Fruit fly (Drosophila melanogaster) whole organism, embryonic: ENCODE results near the gene Ssadh.

Experiments used
- Antp ChIP-seq: fragments of 200-800 bp; sonication (Bioruptor generic); optimal IDR thresholded peaks from 3 replicates; lab custom pipeline; 2016; ENCODE audit warnings: missing biosample characterization, missing genetic modification characterization
- CG11695 ChIP-seq: fragments of 200-800 bp; sonication (Bioruptor generic); IDR thresholded peaks from 3 replicates; pipeline ENCODE4 v1.3.6; 2022; ENCODE audit warnings: missing biosample characterization, missing genetic modification characterization
- CG1233 ChIP-seq: fragments of 200-800 bp; sonication (Bioruptor generic); optimal IDR thresholded peaks from 4 replicates; lab custom pipeline; 2018; ENCODE audit warnings: missing biosample characterization, mild to moderate bottlenecking, missing genetic modification characterization
- CG12391 ChIP-seq: fragments of 200-800 bp; sonication (Bioruptor generic); optimal IDR thresholded peaks from 3 replicates; lab custom pipeline; 2018; ENCODE audit warnings: missing biosample characterization, mild to moderate bottlenecking, missing genetic modification characterization, moderate library complexity
- CG12942 ChIP-seq: fragments of 200-800 bp; sonication (Bioruptor generic); optimal IDR thresholded peaks from 3 replicates; lab custom pipeline; 2016; ENCODE audit warnings: missing biosample characterization, missing genetic modification characterization
- CG13894 ChIP-seq: fragments of 200-800 bp; sonication (Bioruptor generic); optimal IDR thresholded peaks from 3 replicates; lab custom pipeline; 2018; ENCODE audit warnings: missing biosample characterization, mild to moderate bottlenecking, missing genetic modification characterization, moderate library complexity
- CG14710 ChIP-seq: fragments of 200-800 bp; sonication (Bioruptor generic); optimal IDR thresholded peaks from 3 replicates; lab custom pipeline; 2019; ENCODE audit warnings: missing biosample characterization, mild to moderate bottlenecking, missing genetic modification characterization, moderate library complexity
- CG14860 ChIP-seq: fragments of 200-800 bp; sonication (Bioruptor generic); IDR thresholded peaks from 3 replicates; pipeline ENCODE4 v1.3.6; 2022; ENCODE audit warnings: missing biosample characterization, missing genetic modification characterization; ENCODE audit not compliant: partially characterized antibody
- CG1529 ChIP-seq: fragments of 200-800 bp; sonication (Bioruptor generic); optimal IDR thresholded peaks from 3 replicates; lab custom pipeline; 2018; ENCODE audit warnings: missing biosample characterization, missing genetic modification characterization
- CG15514 ChIP-seq: fragments of 200-800 bp; sonication (Bioruptor generic); optimal IDR thresholded peaks from 3 replicates; lab custom pipeline; 2017; ENCODE audit warnings: missing biosample characterization, missing genetic modification characterization, mild to moderate bottlenecking, moderate library complexity, missing genetic modification reagents
- CG15696 ChIP-seq: fragments of 200-800 bp; sonication (Bioruptor generic); optimal IDR thresholded peaks from 2 replicates; lab custom pipeline; 2019; ENCODE audit warnings: missing biosample characterization, mild to moderate bottlenecking, missing genetic modification characterization, moderate library complexity
- CG1602 ChIP-seq: fragments of 200-800 bp; sonication (Bioruptor generic); optimal IDR thresholded peaks from 3 replicates; lab custom pipeline; 2016; ENCODE audit warnings: missing biosample characterization, missing genetic modification characterization
- CG17361 ChIP-seq: fragments of 200-800 bp; sonication (Bioruptor generic); IDR thresholded peaks from 3 replicates; pipeline ENCODE4 v1.3.6; 2022; ENCODE audit warnings: missing biosample characterization, missing genetic modification characterization
- CG17568 ChIP-seq: fragments of 200-800 bp; sonication (Bioruptor generic); optimal IDR thresholded peaks from 2 replicates; lab custom pipeline; 2018; ENCODE audit warnings: missing biosample characterization, mild to moderate bottlenecking, missing genetic modification characterization, moderate library complexity
- CG17912 ChIP-seq: fragments of 200-800 bp; sonication (Bioruptor generic); optimal IDR thresholded peaks from 2 replicates; lab custom pipeline; 2018; ENCODE audit warnings: missing biosample characterization, mild to moderate bottlenecking, missing genetic modification characterization
- CG1792 ChIP-seq: fragments of 200-800 bp; sonication (Bioruptor generic); optimal IDR thresholded peaks from 2 replicates; lab custom pipeline; 2016; ENCODE audit warnings: missing biosample characterization, missing genetic modification characterization
- CG3847 ChIP-seq: fragments of 200-800 bp; sonication (Bioruptor generic); IDR thresholded peaks from 2 replicates; pipeline ENCODE4 v1.3.6; 2022; ENCODE audit warnings: missing biosample characterization, missing genetic modification characterization
- CG6254 ChIP-seq: fragments of 200-800 bp; sonication (Bioruptor generic); optimal IDR thresholded peaks from 3 replicates; lab custom pipeline; 2017; ENCODE audit warnings: mild to moderate bottlenecking, missing biosample characterization, missing genetic modification reagents, missing genetic modification characterization
- CG6765 ChIP-seq: fragments of 200-800 bp; sonication (Bioruptor generic); optimal IDR thresholded peaks from 3 replicates; lab custom pipeline; 2017; ENCODE audit warnings: missing biosample characterization, mild to moderate bottlenecking, missing genetic modification characterization
- CG7745 ChIP-seq: fragments of 200-800 bp; sonication (Bioruptor generic); optimal IDR thresholded peaks from 2 replicates; lab custom pipeline; 2018; ENCODE audit warnings: missing biosample characterization, mild to moderate bottlenecking, missing genetic modification characterization, moderate library complexity
- CG8290 ChIP-seq, 3 experiments: fragments of 200-800 bp; sonication (Bioruptor generic); optimal IDR thresholded peaks; 2 replicates each; lab custom pipeline; 2016 to 2019; ENCODE audit warnings: missing biosample characterization in 3 of 3, missing genetic modification characterization in 3 of 3, mild to moderate bottlenecking in 2 of 3, moderate library complexity in 1 of 3
- CG8944 ChIP-seq: fragments of 200-800 bp; sonication (Bioruptor generic); optimal IDR thresholded peaks from 3 replicates; lab custom pipeline; 2016; ENCODE audit warnings: missing biosample characterization, missing genetic modification characterization
- CoRest ChIP-seq: fragments of 200-800 bp; sonication (Bioruptor generic); optimal IDR thresholded peaks from 3 replicates; lab custom pipeline; 2018; ENCODE audit warnings: missing biosample characterization, mild to moderate bottlenecking, missing genetic modification characterization, moderate library complexity
- CrebB ChIP-seq: fragments of 200-800 bp; sonication (Bioruptor generic); optimal IDR thresholded peaks from 3 replicates; lab custom pipeline; 2018; ENCODE audit warnings: missing biosample characterization, mild to moderate bottlenecking, missing genetic modification characterization
- Dfd ChIP-seq, 2 experiments: fragments of >200 bp; optimal IDR thresholded peaks; 2 replicates each; lab custom pipeline; 2017; ENCODE audit warnings: missing biosample characterization in 2 of 2, missing genetic modification characterization in 2 of 2
- HmgZ ChIP-seq: fragments of 200-800 bp; sonication (Bioruptor generic); optimal IDR thresholded peaks from 2 replicates; lab custom pipeline; 2018; ENCODE audit warnings: missing biosample characterization, mild to moderate bottlenecking, missing genetic modification characterization
- Lim3 ChIP-seq: fragments of 200-800 bp; sonication (Bioruptor generic); IDR thresholded peaks from 2 replicates; pipeline ENCODE4 v1.3.6; 2022; ENCODE audit warnings: missing biosample characterization, missing genetic modification characterization
- Optix ChIP-seq: fragments of 200-800 bp; sonication (Bioruptor generic); IDR thresholded peaks from 3 replicates; pipeline ENCODE4 v1.3.6; 2022; ENCODE audit warnings: missing biosample characterization, missing genetic modification characterization
- PHDP ChIP-seq: fragments of 200-800 bp; sonication (Bioruptor generic); optimal IDR thresholded peaks from 3 replicates; lab custom pipeline; 2018; ENCODE audit warnings: missing biosample characterization, mild to moderate bottlenecking, missing genetic modification characterization, moderate library complexity
- Poxn ChIP-seq: fragments of 200-800 bp; sonication (Bioruptor generic); IDR thresholded peaks from 2 replicates; pipeline ENCODE4 v1.3.6; 2022; ENCODE audit warnings: missing biosample characterization, missing genetic modification characterization
- Side ChIP-seq: fragments of 200-800 bp; sonication (Bioruptor generic); optimal IDR thresholded peaks from 2 replicates; lab custom pipeline; 2016; ENCODE audit warnings: missing biosample characterization, missing genetic modification characterization
- Six4 ChIP-seq: fragments of 200-800 bp; sonication (Bioruptor generic); optimal IDR thresholded peaks from 2 replicates; lab custom pipeline; 2016; ENCODE audit warnings: missing biosample characterization, missing genetic modification characterization
- Ssrp ChIP-seq: fragments of 200-800 bp; sonication (Bioruptor generic); optimal IDR thresholded peaks from 2 replicates; lab custom pipeline; 2018; ENCODE audit warnings: missing biosample characterization, mild to moderate bottlenecking, missing genetic modification characterization, moderate library complexity
- Taf1 ChIP-seq: fragments of 200-800 bp; sonication (Bioruptor generic); IDR thresholded peaks from 2 replicates; pipeline ENCODE4 v1.3.6; 2022; ENCODE audit warnings: missing biosample characterization, missing genetic modification characterization
- aop ChIP-seq: fragments of 200-800 bp; sonication (Bioruptor generic); IDR thresholded peaks from 2 replicates; pipeline ENCODE4 v1.3.6; 2022; ENCODE audit warnings: missing biosample characterization, missing genetic modification characterization
- en ChIP-seq: fragments of 200-800 bp; sonication (Bioruptor generic); optimal IDR thresholded peaks from 2 replicates; lab custom pipeline; 2016; ENCODE audit warnings: missing biosample characterization, missing genetic modification characterization
- eyg ChIP-seq: fragments of 200-800 bp; sonication (Bioruptor generic); optimal IDR thresholded peaks from 3 replicates; lab custom pipeline; 2016; ENCODE audit warnings: missing biosample characterization, missing genetic modification characterization
- grau ChIP-seq: fragments of 200-800 bp; optimal IDR thresholded peaks from 3 replicates; lab custom pipeline; 2019; ENCODE audit warnings: missing biosample characterization, mild to moderate bottlenecking, missing genetic modification characterization, moderate library complexity
- gt ChIP-seq: fragments of 200-800 bp; sonication (Bioruptor generic); IDR thresholded peaks from 2 replicates; pipeline ENCODE4 v1.3.6; 2022; ENCODE audit warnings: missing biosample characterization, missing genetic modification characterization
- hkb ChIP-seq, 2 experiments: fragments of 200-800 bp in 1 of 2; fragments of >200 bp in 1 of 2; sonication (Bioruptor generic) in 1 of 2; IDR thresholded peaks in 1 of 2; optimal IDR thresholded peaks in 1 of 2; 2 replicates each; pipeline versions ENCODE4 v1.3.6 to Lab custom; 2017 to 2022; ENCODE audit warnings: missing biosample characterization in 1 of 2, missing genetic modification characterization in 1 of 2
- hth ChIP-seq: fragments of >200 bp; optimal IDR thresholded peaks from 2 replicates; lab custom pipeline; 2017; ENCODE audit warnings: inconsistent platforms
- jing ChIP-seq: fragments of 200-800 bp; sonication (Bioruptor generic); optimal IDR thresholded peaks from 2 replicates; lab custom pipeline; 2018; ENCODE audit warnings: missing biosample characterization, mild to moderate bottlenecking, missing genetic modification characterization
- nmo ChIP-seq: fragments of 200-800 bp; sonication (Bioruptor generic); optimal IDR thresholded peaks from 2 replicates; lab custom pipeline; 2018; ENCODE audit warnings: missing biosample characterization, mild to moderate bottlenecking, missing genetic modification characterization, moderate library complexity
- repo ChIP-seq: fragments of 200-800 bp; sonication (Bioruptor generic); optimal IDR thresholded peaks from 2 replicates; lab custom pipeline; 2016; ENCODE audit warnings: missing biosample characterization, missing genetic modification characterization
- row ChIP-seq: fragments of 200-800 bp; sonication (Bioruptor generic); IDR thresholded peaks from 3 replicates; pipeline ENCODE4 v1.3.6; 2022; ENCODE audit warnings: missing biosample characterization, missing genetic modification characterization
- slou ChIP-seq: fragments of 200-800 bp; sonication (Bioruptor generic); optimal IDR thresholded peaks from 3 replicates; lab custom pipeline; 2016; ENCODE audit warnings: missing biosample characterization, missing genetic modification characterization
- sna ChIP-seq: fragments of 200-800 bp; sonication (Bioruptor generic); IDR thresholded peaks from 2 replicates; pipeline ENCODE4 v1.3.6; 2022; ENCODE audit warnings: missing biosample characterization, missing genetic modification characterization; ENCODE audit not compliant: partially characterized antibody
- so ChIP-seq: fragments of 200-800 bp; sonication (Bioruptor generic); IDR thresholded peaks from 3 replicates; pipeline ENCODE4 v1.3.6; 2022; ENCODE audit warnings: missing biosample characterization, missing genetic modification characterization
- trh ChIP-seq: fragments of 200-800 bp; sonication (Bioruptor generic); optimal IDR thresholded peaks from 2 replicates; lab custom pipeline; 2016; ENCODE audit warnings: missing biosample characterization, missing genetic modification characterization
- vvl ChIP-seq: fragments of 200-800 bp; sonication (Bioruptor generic); IDR thresholded peaks from 2 replicates; pipeline ENCODE4 v1.3.6; 2022; ENCODE audit warnings: missing biosample characterization, missing genetic modification characterization

The Ssadh gene

DNA sequence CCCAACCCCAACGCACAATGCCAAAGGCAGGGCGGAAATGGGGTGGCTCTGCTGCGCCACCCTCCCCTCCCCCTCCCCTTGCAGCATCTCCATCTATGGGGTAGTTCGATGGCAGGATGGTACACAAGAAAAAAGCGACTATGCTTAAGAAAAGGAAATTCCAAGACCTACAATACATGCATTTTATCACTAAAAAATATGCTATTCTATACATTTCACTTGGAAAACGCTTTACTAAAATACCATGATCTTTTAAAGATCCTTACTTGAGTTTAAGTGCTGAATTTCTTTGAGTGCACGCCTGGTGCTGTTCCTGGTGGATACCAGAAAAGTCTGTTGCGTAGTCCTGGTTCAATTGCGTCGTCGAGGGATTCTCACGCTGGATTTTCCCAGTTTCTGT is 4.4 kb upstream of the Ssadh start (continued):
- TF ChIP-seq CrebB (tag; lab: Kevin White, UChicago) (peak; percentile 39), Taf1 (peak; percentile 44; the same call in 1 of the 2 replicates), CG8290 (GFP tag; optimal IDR thresholded peaks at IDR 0.05; lab: Kevin White, UChicago) (no peak), CG8290 (tag; optimal IDR thresholded peaks at IDR 0.05; lab: Kevin White, UChicago) (peak in 1 of 2 experiments; percentile 14), CG17568 (GFP tag; lab: Kevin White, UChicago) (peak; percentile 41), HmgZ (tag; lab: Kevin White, UChicago) (peak; percentile 63), Optix (peak; percentile 55; the same call in 2 of the 3 replicates), CG1792 (GFP tag; lab: Kevin White, UChicago) (peak; percentile 61), CG1602 (peak; percentile 58), hkb (optimal IDR thresholded peaks at IDR 0.05; lab: Kevin White, UChicago) (no peak), hkb (GFP tag; IDR thresholded peaks at IDR 0.05; lab: Robert Waterston, UW) (peak; percentile 81), CG11695 (peak; percentile 56; the same call in 2 of the 3 replicates), CG3847 (GFP tag; lab: Robert Waterston, UW) (peak; percentile 62), CoRest (tag; lab: Kevin White, UChicago) (peak; percentile 68), CG6765 (GFP tag; lab: Kevin White, UChicago) (peak; percentile 48), CG8944 (GFP tag; lab: Kevin White, UChicago) (peak; percentile 74), CG6254 (GFP tag; lab: Kevin White, UChicago) (peak; percentile 27), sna (GFP tag; lab: Robert Waterston, UW) (no peak), Poxn (GFP tag; lab: Robert Waterston, UW) (peak; percentile 54; the same call in 1 of the 2 replicates), vvl (GFP tag; lab: Robert Waterston, UW) (peak; percentile 83), repo (GFP tag; lab: Kevin White, UChicago) (peak; percentile 53), en (GFP tag; lab: Kevin White, UChicago) (peak; percentile 28), CG1233 (GFP tag; lab: Kevin White, UChicago) (peak; percentile 47), eyg (peak; percentile 14), grau (tag; lab: Kevin White, UChicago) (peak; percentile 74), Antp (peak; percentile 83), CG12391 (peak; percentile 66), CG17361 (GFP tag; lab: Robert Waterston, UW) (peak; percentile 72), aop (no peak), Dfd (GFP tag; optimal IDR thresholded peaks at IDR 0.05; lab: Kevin White, UChicago) (no peak), jing (peak; percentile 53), CG1529 (peak; percentile 45), so (GFP tag; lab: Robert Waterston, UW) (peak; percentile 69; the same call in 1 of the 3 replicates), row (GFP tag; lab: Robert Waterston, UW) (peak; percentile 82), CG17912 (no peak), CG12942 (GFP tag; lab: Kevin White, UChicago) (no peak), CG7745 (tag; lab: Kevin White, UChicago) (no peak), Ssrp (tag; lab: Kevin White, UChicago) (peak; percentile 57), CG15696 (peak; percentile 6), PHDP (tag; lab: Kevin White, UChicago) (peak; percentile 72), slou (GFP tag; lab: Kevin White, UChicago) (peak; percentile 17), gt (GFP tag; lab: Robert Waterston, UW) (peak; percentile 40; the same call in 1 of the 2 replicates), Six4 (GFP tag; lab: Kevin White, UChicago) (peak; percentile 54), Lim3 (GFP tag; lab: Robert Waterston, UW) (no peak; the same call in 1 of the 2 replicates), CG13894 (peak; percentile 79), trh (GFP tag; lab: Kevin White, UChicago) (no peak), nmo (peak; percentile 58), hth (lab: Kevin White, UChicago) (no peak), CG15514 (peak; percentile 31), CG14710 (tag; lab: Kevin White, UChicago) (peak; percentile 32), Side (GFP tag; lab: Kevin White, UChicago) (peak; percentile 46), CG14860 (GFP tag; lab: Robert Waterston, UW) (no peak)
